Worm (Caenorhabditis elegans): ENCODE measurements around the gene fipr-5.

DNA sequence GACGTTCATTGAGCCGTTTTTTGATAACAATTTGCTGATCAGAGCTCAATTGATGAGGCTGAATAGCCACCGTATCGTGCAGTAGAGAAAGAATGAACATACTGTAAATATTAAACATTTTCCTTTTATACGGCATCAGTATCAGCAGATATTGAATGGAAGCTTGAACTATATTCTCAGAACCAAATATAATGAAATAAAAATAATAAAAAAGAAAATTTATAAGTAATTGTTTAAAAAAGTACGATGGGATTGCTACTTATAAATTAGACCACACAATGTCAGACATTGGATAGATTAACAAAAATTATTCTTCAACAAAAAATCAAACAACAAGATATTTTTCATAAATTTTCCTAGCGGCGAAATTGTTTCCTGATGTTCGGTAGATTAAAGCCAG, 14.7 kb downstream of the fipr-5 start, which contains the start of gene rpc-25:
- TF ChIP-seq skn-1 (tag; optimal IDR thresholded peaks at IDR 0.05), result no peak
- no peak for TF ChIP-seq hmg-11 (tag; optimal IDR thresholded peaks at IDR 0.05)
- no peak for TF ChIP-seq ZK546.5 (tag; optimal IDR thresholded peaks at IDR 0.05)
- no peak for TF ChIP-seq aly-2 (tag; optimal IDR thresholded peaks at IDR 0.05)
- TF ChIP-seq nhr-23 (tag; optimal IDR thresholded peaks at IDR 0.05), result no peak
- no peak for TF ChIP-seq nhr-25 (tag; optimal IDR thresholded peaks at IDR 0.05)
- TF ChIP-seq ama-1 (optimal IDR thresholded peaks at IDR 0.05), result no peak
- no peak for TF ChIP-seq pqm-1 (tag; optimal IDR thresholded peaks at IDR 0.05)
- no peak for TF ChIP-seq snpc-4 (tag; optimal IDR thresholded peaks at IDR 0.05)
- no peak for TF ChIP-seq lsy-12 (tag; optimal IDR thresholded peaks at IDR 0.05)

Measured in whole organism, L3 larva.